Worm (Caenorhabditis elegans): ENCODE results near the gene F22B5.6.

Gene F22B5.6

ce11 chrII:8407491-8407890 lies 48.5 kb downstream of the F22B5.6 start, which contains the start of gene sra-13:
TSS of gene sra-13 (plus strand) at chrII:8407685.
- no peak for TF ChIP-seq jun-1 (tag; optimal IDR thresholded peaks at IDR 0.05)
- no peak for TF ChIP-seq aly-2 (tag; optimal IDR thresholded peaks at IDR 0.05)
- no peak for TF ChIP-seq unc-39 (tag; optimal IDR thresholded peaks at IDR 0.05)
- TF ChIP-seq nhr-12 (tag; optimal IDR thresholded peaks at IDR 0.05): no peak
- TF ChIP-seq eor-1 (tag; optimal IDR thresholded peaks at IDR 0.05): no peak
- TF ChIP-seq egl-5 (tag; optimal IDR thresholded peaks at IDR 0.05): no peak
- TF ChIP-seq lin-15B (tag; optimal IDR thresholded peaks at IDR 0.05): no peak
- TF ChIP-seq pqm-1 (tag; optimal IDR thresholded peaks at IDR 0.05): no peak
- TF ChIP-seq mdl-1 (tag; optimal IDR thresholded peaks at IDR 0.05): no peak
- TF ChIP-seq sea-2 (GFP tag; optimal IDR thresholded peaks at IDR 0.05): no peak
- no peak for TF ChIP-seq daf-12 (tag; optimal IDR thresholded peaks at IDR 0.05)
- no peak for TF ChIP-seq snpc-4 (tag; optimal IDR thresholded peaks at IDR 0.05)
- TF ChIP-seq lsy-12 (tag; optimal IDR thresholded peaks at IDR 0.05): no peak
- no peak for TF ChIP-seq nhr-67 (tag; optimal IDR thresholded peaks at IDR 0.05)
- TF ChIP-seq tbx-2 (tag; optimal IDR thresholded peaks at IDR 0.05): no peak

DNA sequence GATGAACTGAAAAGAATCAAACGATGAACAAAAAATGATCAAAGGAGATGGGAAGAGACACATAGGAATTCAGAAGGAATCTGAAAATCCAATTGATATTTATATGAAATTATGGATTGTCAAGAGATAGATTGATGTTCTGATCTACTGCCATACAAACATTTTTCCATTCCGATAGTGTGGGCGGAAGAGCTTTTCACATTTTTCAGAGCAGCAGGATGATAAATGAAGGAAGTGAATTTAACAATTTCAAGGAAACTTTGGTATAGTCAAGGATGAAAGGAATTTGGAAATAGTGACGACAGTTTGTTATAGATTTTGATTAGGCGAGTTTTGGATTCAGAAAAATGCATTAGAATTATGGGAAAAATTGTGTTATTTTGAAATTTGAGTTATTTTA lies 50.7 kb downstream of the F22B5.6 start, which contains the start of gene ubc-24:
Gene ubc-24 (plus strand): TSS at position 301 of the 400 bp plus-strand sequence.
- TF ChIP-seq lin-39 (tag; optimal IDR thresholded peaks at IDR 0.05) (no peak), ceh-28 (tag; optimal IDR thresholded peaks at IDR 0.05) (no peak), pqm-1 (tag; optimal IDR thresholded peaks at IDR 0.05) (no peak), ceh-16 (tag; optimal IDR thresholded peaks at IDR 0.05) (no peak), nhr-25 (tag; optimal IDR thresholded peaks at IDR 0.05) (no peak), nhr-77 (tag; optimal IDR thresholded peaks at IDR 0.05) (no peak), ceh-82 (tag; optimal IDR thresholded peaks at IDR 0.05) (no peak), ZK546.5 (tag; optimal IDR thresholded peaks at IDR 0.05) (no peak)

DNA sequence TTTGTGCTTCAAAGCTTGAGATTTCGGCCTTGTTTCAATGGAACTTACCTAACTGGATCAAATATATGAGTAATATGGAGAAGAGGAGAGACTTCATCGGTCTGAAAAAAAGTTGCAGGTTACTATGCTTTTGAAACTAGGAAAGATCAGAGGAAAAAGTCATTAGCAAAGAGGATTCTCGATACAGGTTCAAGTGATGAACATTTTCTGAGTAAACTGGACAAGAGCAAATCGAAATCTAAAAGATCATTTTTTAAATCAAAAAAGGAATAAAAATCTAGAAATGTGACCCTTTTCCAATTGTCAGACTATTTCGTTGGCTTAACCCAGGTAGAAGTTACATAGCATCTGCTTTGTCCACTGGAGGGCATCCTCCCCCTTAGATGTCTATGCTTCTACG lies 51.2 kb downstream of the F22B5.6 start, which contains the start of gene skpo-1:
Gene skpo-1 (minus strand): TSS at position 101 of the 400 bp plus-strand sequence.
- TF ChIP-seq R02D3.7 (tag; optimal IDR thresholded peaks at IDR 0.05) (no peak), fkh-10 (GFP tag; optimal IDR thresholded peaks at IDR 0.05) (no peak), mml-1 (tag; optimal IDR thresholded peaks at IDR 0.05) (no peak), nhr-76 (tag; optimal IDR thresholded peaks at IDR 0.05) (no peak), eor-1 (tag; optimal IDR thresholded peaks at IDR 0.05) (no peak), nhr-11 (tag; optimal IDR thresholded peaks at IDR 0.05) (no peak), hmg-11 (tag; optimal IDR thresholded peaks at IDR 0.05) (no peak), nhr-25 (tag; optimal IDR thresholded peaks at IDR 0.05) (no peak), nfya-1 (tag; optimal IDR thresholded peaks at IDR 0.05; ENCODE audit: insufficient read depth) (no peak), aly-2 (tag; optimal IDR thresholded peaks at IDR 0.05) (no peak), ceh-28 (tag; optimal IDR thresholded peaks at IDR 0.05) (no peak), unc-62 (GFP tag; optimal IDR thresholded peaks at IDR 0.05) (no peak)
